Fruit fly (Drosophila melanogaster): ENCODE measurements around the gene glob3.

The glob3 gene

dm6 chr3R:5838683-5839365 is 9.0 kb downstream of the glob3 start (continued):
- TF ChIP-seq CG11902 (GFP tag; optimal IDR thresholded peaks at IDR 0.05) (no peak), CG9139 (GFP tag; optimal IDR thresholded peaks at IDR 0.05) (no peak), cyc (GFP tag; optimal IDR thresholded peaks at IDR 0.05) (no peak), CG34406 (GFP tag; optimal IDR thresholded peaks at IDR 0.05) (peak; percentile 19), salr (GFP tag; optimal IDR thresholded peaks at IDR 0.05) (peak in 1 of 2 experiments; percentile 54), CG6854 (GFP tag; optimal IDR thresholded peaks at IDR 0.05) (no peak), eg (GFP tag; IDR thresholded peaks at IDR 0.05) (no peak), ss (GFP tag; optimal IDR thresholded peaks at IDR 0.05) (no peak), lz (GFP tag; optimal IDR thresholded peaks at IDR 0.05) (no peak), CG4318 (GFP tag; optimal IDR thresholded peaks at IDR 0.05) (peak; percentile 21), CG8319 (GFP tag; optimal IDR thresholded peaks at IDR 0.05) (no peak), CG6163 (GFP tag; IDR thresholded peaks at IDR 0.05) (no peak; the same call in 2 of the 3 replicates), Eip75B (GFP tag; optimal IDR thresholded peaks at IDR 0.05) (peak; percentile 18), CG8119 (GFP tag; IDR thresholded peaks at IDR 0.05) (no peak), Sox14 (GFP tag; optimal IDR thresholded peaks at IDR 0.05) (no peak), CG7368 (GFP tag; optimal IDR thresholded peaks at IDR 0.05) (peak; percentile 39), dac (GFP tag; optimal IDR thresholded peaks at IDR 0.05) (no peak), esn (GFP tag; optimal IDR thresholded peaks at IDR 0.05) (peak; percentile 14), dsx (GFP tag; optimal IDR thresholded peaks at IDR 0.05; ENCODE audit: poor library complexity, severe bottlenecking) (no peak), CG31627 (GFP tag; optimal IDR thresholded peaks at IDR 0.05) (no peak), Smox (GFP tag; optimal IDR thresholded peaks at IDR 0.05) (no peak), svp (GFP tag) (peak; percentile 91), Ets96B (tag; optimal IDR thresholded peaks at IDR 0.05) (no peak), Gug (GFP tag; IDR thresholded peaks at IDR 0.05) (0 out of 2 replicates have a peak, but pooled peaks have one; percentile 13), fd85E (GFP tag; optimal IDR thresholded peaks at IDR 0.05) (no peak)

dm6 chr3R:5840870-5841269 is 11.0 kb downstream of the glob3 start, which contains the start of gene CG1213:
Gene CG1213, plus strand, starts transcription at chr3R:5841170.
- TF ChIP-seq CG11294 (GFP tag; IDR thresholded peaks at IDR 0.05) (no peak), vri (GFP tag; optimal IDR thresholded peaks at IDR 0.05) (no peak), CG10631 (GFP tag; optimal IDR thresholded peaks at IDR 0.05) (no peak), CG3032 (tag; optimal IDR thresholded peaks at IDR 0.05) (no peak), CG16779 (tag; optimal IDR thresholded peaks at IDR 0.05) (no peak), Hr4 (GFP tag; optimal IDR thresholded peaks at IDR 0.05) (no peak)

- TF ChIP-seq CG6276 (GFP tag; optimal IDR thresholded peaks at IDR 0.05) (no peak), Ets96B (tag; optimal IDR thresholded peaks at IDR 0.05) (no peak), CG15336 (GFP tag; IDR thresholded peaks at IDR 0.05) (no peak), vri (GFP tag; optimal IDR thresholded peaks at IDR 0.05) (peak; percentile 21)
These were observed 11.4 kb downstream of the glob3 start for dm6 chr3R:5841290-5841689.

dm6 chr3R:5843516-5843915 is 13.7 kb downstream of the glob3 start:
- TF ChIP-seq svp (GFP tag) (peak; percentile 88), net (GFP tag; optimal IDR thresholded peaks at IDR 0.05) (no peak)

Data from whole organism, prepupa.